Worm (Caenorhabditis elegans) whole organism, L3 larva: ENCODE results near the gene ZK1307.8.

ENCODE experiments used
- R02D3.7 ChIP-seq: fragments of 150-350 bp; optimal IDR thresholded peaks from 2 replicates; lab custom pipeline; 2014; ENCODE audit warnings: missing biosample characterization, missing genetic modification characterization
- ZK546.5 ChIP-seq: sonication (generic microtip); optimal IDR thresholded peaks from 2 replicates; lab custom pipeline; 2017; ENCODE audit warnings: missing biosample characterization, missing genetic modification characterization
- aly-2 ChIP-seq: fragments of 150-350 bp; optimal IDR thresholded peaks from 2 replicates; lab custom pipeline; 2014; ENCODE audit warnings: missing biosample characterization, missing genetic modification characterization
- ama-1 ChIP-seq: fragments of 150-350 bp; optimal IDR thresholded peaks from 2 replicates; lab custom pipeline; 2018
- ceh-16 ChIP-seq: sonication (generic microtip); optimal IDR thresholded peaks from 2 replicates; lab custom pipeline; 2017; ENCODE audit warnings: missing biosample characterization, missing genetic modification characterization
- ceh-28 ChIP-seq: fragments of 150-350 bp; optimal IDR thresholded peaks from 2 replicates; lab custom pipeline; 2014; ENCODE audit warnings: missing biosample characterization, missing genetic modification reagents, missing genetic modification characterization
- ceh-82 ChIP-seq: fragments of 150-350 bp; optimal IDR thresholded peaks from 2 replicates; lab custom pipeline; 2014; ENCODE audit warnings: missing biosample characterization, missing genetic modification characterization
- ceh-9 ChIP-seq: sonication (generic microtip); optimal IDR thresholded peaks from 2 replicates; lab custom pipeline; 2018; ENCODE audit warnings: missing biosample characterization, missing genetic modification characterization
- daf-12 ChIP-seq: fragments of 150-350 bp; optimal IDR thresholded peaks from 2 replicates; lab custom pipeline; 2014; ENCODE audit warnings: missing biosample characterization, missing genetic modification reagents, missing genetic modification characterization
- egl-27 ChIP-seq: sonication (generic microtip); optimal IDR thresholded peaks from 4 replicates; lab custom pipeline; 2017; ENCODE audit warnings: missing biosample characterization, missing genetic modification reagents, missing genetic modification characterization
- egl-5 ChIP-seq: fragments of 150-350 bp; optimal IDR thresholded peaks from 2 replicates; lab custom pipeline; 2017; ENCODE audit warnings: missing biosample characterization, missing genetic modification reagents, missing genetic modification characterization, inconsistent platforms
- elt-1 ChIP-seq: fragments of 150-350 bp; optimal IDR thresholded peaks from 2 replicates; lab custom pipeline; 2014; ENCODE audit warnings: missing biosample characterization, missing genetic modification characterization
- elt-2 ChIP-seq: sonication (generic microtip); optimal IDR thresholded peaks from 2 replicates; lab custom pipeline; 2016; ENCODE audit warnings: missing genetic modification reagents, mild to moderate bottlenecking, missing genetic modification characterization, missing compliant biosample characterization
- elt-3 ChIP-seq, 3 experiments: fragments of 150-350 bp in 1 of 3; sonication (generic microtip) in 2 of 3; optimal IDR thresholded peaks; 2 replicates in 2 of 3; 4 replicates in 1 of 3; lab custom pipeline; 2014 to 2017; ENCODE audit warnings: missing biosample characterization in 3 of 3, missing genetic modification characterization in 3 of 3
- eor-1 ChIP-seq, 2 experiments: fragments of 150-350 bp; optimal IDR thresholded peaks; 2 replicates each; lab custom pipeline; 2014 to 2018; ENCODE audit warnings: missing biosample characterization in 2 of 2, missing genetic modification characterization in 2 of 2
- fkh-10 ChIP-seq: sonication (generic microtip); optimal IDR thresholded peaks from 2 replicates; lab custom pipeline; 2017; ENCODE audit warnings: missing biosample characterization, missing genetic modification reagents, missing genetic modification characterization
- fkh-2 ChIP-seq: fragments of 150-350 bp; optimal IDR thresholded peaks from 2 replicates; lab custom pipeline; 2014; ENCODE audit warnings: missing biosample characterization, missing genetic modification reagents, missing genetic modification characterization
- fos-1 ChIP-seq: fragments of 150-350 bp; optimal IDR thresholded peaks from 2 replicates; lab custom pipeline; 2014; ENCODE audit warnings: missing biosample characterization, missing genetic modification characterization
- hmg-11 ChIP-seq: sonication (generic microtip); optimal IDR thresholded peaks from 2 replicates; lab custom pipeline; 2016; ENCODE audit warnings: missing genetic modification characterization, missing compliant biosample characterization
- jun-1 ChIP-seq: fragments of 150-350 bp; optimal IDR thresholded peaks from 2 replicates; lab custom pipeline; 2014; ENCODE audit warnings: missing biosample characterization, missing genetic modification reagents, missing genetic modification characterization
- lin-15B ChIP-seq: fragments of 150-350 bp; optimal IDR thresholded peaks from 2 replicates; lab custom pipeline; 2014; ENCODE audit warnings: missing biosample characterization, missing genetic modification characterization
- lin-39 ChIP-seq: fragments of 150-350 bp; optimal IDR thresholded peaks from 2 replicates; lab custom pipeline; 2018; ENCODE audit warnings: missing biosample characterization, missing genetic modification reagents, missing genetic modification characterization
- lsy-12 ChIP-seq: sonication (generic microtip); optimal IDR thresholded peaks from 2 replicates; lab custom pipeline; 2016; ENCODE audit warnings: mild to moderate bottlenecking, missing genetic modification characterization, missing compliant biosample characterization
- mdl-1 ChIP-seq: fragments of 150-350 bp; optimal IDR thresholded peaks from 2 replicates; lab custom pipeline; 2014; ENCODE audit warnings: missing biosample characterization, missing genetic modification characterization
- mml-1 ChIP-seq: fragments of 150-350 bp; sonication (generic microtip); optimal IDR thresholded peaks from 3 replicates; lab custom pipeline; 2014; ENCODE audit warnings: missing biosample characterization, missing genetic modification characterization
- nfya-1 ChIP-seq: sonication (generic microtip); optimal IDR thresholded peaks from 2 replicates; lab custom pipeline; 2017; ENCODE audit warnings: missing genetic modification characterization, mild to moderate bottlenecking, missing compliant biosample characterization, antibody characterized with exemption, moderate library complexity; ENCODE audit not compliant: insufficient read depth
- nhr-11 ChIP-seq: fragments of 150-350 bp; optimal IDR thresholded peaks from 2 replicates; lab custom pipeline; 2014; ENCODE audit warnings: missing biosample characterization, missing genetic modification characterization
- nhr-12 ChIP-seq: fragments of 150-350 bp; optimal IDR thresholded peaks from 2 replicates; lab custom pipeline; 2014; ENCODE audit warnings: missing biosample characterization, missing genetic modification characterization
- nhr-23 ChIP-seq: fragments of 150-350 bp; optimal IDR thresholded peaks from 2 replicates; lab custom pipeline; 2014; ENCODE audit warnings: missing biosample characterization, missing genetic modification reagents, missing genetic modification characterization
- nhr-25 ChIP-seq: sonication (generic microtip); optimal IDR thresholded peaks from 2 replicates; lab custom pipeline; 2017; ENCODE audit warnings: missing biosample characterization, missing genetic modification characterization
- nhr-28 ChIP-seq: fragments of 150-350 bp; optimal IDR thresholded peaks from 2 replicates; lab custom pipeline; 2014; ENCODE audit warnings: missing biosample characterization, missing genetic modification characterization
- nhr-43 ChIP-seq: sonication (generic microtip); optimal IDR thresholded peaks from 2 replicates; lab custom pipeline; 2016; ENCODE audit warnings: mild to moderate bottlenecking, missing genetic modification characterization, missing compliant biosample characterization; ENCODE audit not compliant: poor library complexity, severe bottlenecking
- nhr-67 ChIP-seq: fragments of 150-350 bp; optimal IDR thresholded peaks from 2 replicates; lab custom pipeline; 2014; ENCODE audit warnings: missing biosample characterization, missing genetic modification characterization
- nhr-77 ChIP-seq: fragments of 150-350 bp; optimal IDR thresholded peaks from 2 replicates; lab custom pipeline; 2014; ENCODE audit warnings: missing biosample characterization, missing genetic modification characterization
- pha-4 ChIP-seq: fragments of 150-350 bp; optimal IDR thresholded peaks from 2 replicates; lab custom pipeline; 2014; ENCODE audit warnings: missing biosample characterization, missing genetic modification reagents, missing genetic modification characterization
- pqm-1 ChIP-seq: fragments of 150-350 bp; optimal IDR thresholded peaks from 2 replicates; lab custom pipeline; 2017; ENCODE audit warnings: missing biosample characterization, missing genetic modification characterization, inconsistent platforms
- sea-2 ChIP-seq: fragments of 150-350 bp; sonication (generic microtip); optimal IDR thresholded peaks from 4 replicates; lab custom pipeline; 2014; ENCODE audit warnings: missing biosample characterization, missing genetic modification reagents, missing genetic modification characterization
- skn-1 ChIP-seq: fragments of 150-350 bp; optimal IDR thresholded peaks from 2 replicates; lab custom pipeline; 2014; ENCODE audit warnings: missing biosample characterization, missing genetic modification characterization
- snpc-4 ChIP-seq: fragments of 150-350 bp; optimal IDR thresholded peaks from 2 replicates; lab custom pipeline; 2014; ENCODE audit warnings: missing biosample characterization, missing genetic modification characterization
- tbx-2 ChIP-seq: sonication (generic microtip); optimal IDR thresholded peaks from 2 replicates; lab custom pipeline; 2016; ENCODE audit warnings: mild to moderate bottlenecking, missing genetic modification characterization, missing compliant biosample characterization
- unc-39 ChIP-seq: sonication (generic microtip); optimal IDR thresholded peaks from 4 replicates; lab custom pipeline; 2017; ENCODE audit warnings: missing biosample characterization, missing genetic modification characterization
- unc-62 ChIP-seq: fragments of 150-350 bp; sonication (generic microtip); optimal IDR thresholded peaks from 4 replicates; lab custom pipeline; 2014; ENCODE audit warnings: missing biosample characterization, missing genetic modification reagents, missing genetic modification characterization
- ztf-11 ChIP-seq: fragments of 150-350 bp; optimal IDR thresholded peaks from 2 replicates; lab custom pipeline; 2014; ENCODE audit warnings: missing biosample characterization, missing genetic modification characterization

ZK1307.8 gene

DNA sequence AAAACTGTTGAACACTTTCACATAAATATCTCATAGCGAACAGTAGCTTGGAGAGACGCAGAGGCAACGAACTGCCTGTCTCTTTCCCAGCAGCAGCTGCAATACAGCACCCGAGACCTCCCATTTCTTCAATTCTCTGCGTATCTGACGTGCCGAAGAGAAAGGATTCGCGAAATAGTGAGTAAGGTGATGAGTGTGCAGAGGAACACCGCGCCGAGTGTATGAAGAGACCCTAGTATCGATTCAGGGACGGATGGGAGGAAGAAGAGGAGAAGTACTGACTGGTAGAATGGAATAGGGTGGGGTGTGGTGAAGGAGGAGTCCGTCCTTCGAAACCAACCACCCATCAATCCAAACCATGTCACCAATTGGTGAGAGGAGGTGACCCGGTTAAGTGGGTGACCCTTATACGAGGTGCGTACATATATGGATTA lies 21.7 kb downstream of the ZK1307.8 start:
- TF ChIP-seq ceh-28 (tag; lab: Kevin White, UChicago) (peak; percentile 85), pqm-1 (tag; lab: Kevin White, UChicago) (peak; percentile 13), elt-1 (peak; percentile 73), mml-1 (tag; lab: Kevin White, UChicago) (no peak), unc-39 (tag; lab: Kevin White, UChicago) (no peak), nhr-77 (no peak), tbx-2 (tag; lab: Kevin White, UChicago) (peak; percentile 30), hmg-11 (tag; lab: Kevin White, UChicago) (peak; percentile 86), R02D3.7 (tag; lab: Kevin White, UChicago) (peak; percentile 47), daf-12 (tag; lab: Kevin White, UChicago) (no peak), nhr-28 (no peak), skn-1 (tag; lab: Kevin White, UChicago) (no peak), nhr-43 (peak; percentile 41), ama-1 (lab: Kevin White, UChicago) (peak; percentile 86), elt-2 (tag; lab: Kevin White, UChicago) (peak; percentile 60), nhr-23 (peak; percentile 76), fkh-10 (GFP tag; lab: Kevin White, UChicago) (no peak), sea-2 (GFP tag; lab: Kevin White, UChicago) (no peak), eor-1 (tag; optimal IDR thresholded peaks at IDR 0.05; lab: Kevin White, UChicago) (no peak), pha-4 (tag; lab: Kevin White, UChicago) (peak; percentile 77), nfya-1 (tag; lab: Kevin White, UChicago) (peak; percentile 88), unc-62 (GFP tag; lab: Kevin White, UChicago) (peak; percentile 64), lin-39 (tag; lab: Kevin White, UChicago) (peak; percentile 11), nhr-67 (no peak), ZK546.5 (no peak), nhr-25 (tag; lab: Kevin White, UChicago) (peak; percentile 88), ceh-16 (tag; lab: Kevin White, UChicago) (no peak), nhr-12 (no peak), egl-5 (peak; percentile 92), lin-15B (peak; percentile 52), mdl-1 (tag; lab: Kevin White, UChicago) (peak; percentile 66), jun-1 (tag; lab: Kevin White, UChicago) (peak; percentile 43), lsy-12 (tag; lab: Kevin White, UChicago) (peak; percentile 56), elt-3 (tag; optimal IDR thresholded peaks at IDR 0.05; lab: Kevin White, UChicago) (no peak), nhr-11 (tag; lab: Kevin White, UChicago) (peak; percentile 78), snpc-4 (tag; lab: Kevin White, UChicago) (peak; percentile 4)
- TF ChIP-seq, all 47 proteins: peak for 22

- TF ChIP-seq unc-39 (tag; lab: Kevin White, UChicago) (no peak), aly-2 (tag; lab: Kevin White, UChicago) (no peak), nhr-23 (no peak), jun-1 (tag; lab: Kevin White, UChicago) (no peak), pqm-1 (tag; lab: Kevin White, UChicago) (no peak), egl-27 (tag; lab: Kevin White, UChicago) (no peak), nfya-1 (tag; lab: Kevin White, UChicago) (peak; percentile 33), elt-2 (tag; lab: Kevin White, UChicago) (peak; percentile 73), fos-1 (tag; lab: Kevin White, UChicago) (no peak), ceh-28 (tag; lab: Kevin White, UChicago) (peak; percentile 63), egl-5 (no peak), ZK546.5 (no peak), nhr-12 (no peak), ztf-11 (tag; lab: Kevin White, UChicago) (no peak), ceh-9 (tag; lab: Kevin White, UChicago) (no peak), nhr-25 (tag; lab: Kevin White, UChicago) (no peak), fkh-2 (tag; lab: Kevin White, UChicago) (no peak), nhr-43 (no peak), lin-39 (tag; lab: Kevin White, UChicago) (no peak), hmg-11 (tag; lab: Kevin White, UChicago) (no peak), ceh-82 (no peak)
- TF ChIP-seq, all 47 proteins: peak for 3
Measured at ce11 chrII:9646928-9647838, 22.8 kb downstream of the ZK1307.8 start, which contains the start of gene sqv-8. Gene sqv-8 (plus strand): TSS chrII:9646978.
